Fruit fly (Drosophila melanogaster): Measurements from ENCODE around the gene Ugt301D1.

Ugt301D1 gene

DNA sequence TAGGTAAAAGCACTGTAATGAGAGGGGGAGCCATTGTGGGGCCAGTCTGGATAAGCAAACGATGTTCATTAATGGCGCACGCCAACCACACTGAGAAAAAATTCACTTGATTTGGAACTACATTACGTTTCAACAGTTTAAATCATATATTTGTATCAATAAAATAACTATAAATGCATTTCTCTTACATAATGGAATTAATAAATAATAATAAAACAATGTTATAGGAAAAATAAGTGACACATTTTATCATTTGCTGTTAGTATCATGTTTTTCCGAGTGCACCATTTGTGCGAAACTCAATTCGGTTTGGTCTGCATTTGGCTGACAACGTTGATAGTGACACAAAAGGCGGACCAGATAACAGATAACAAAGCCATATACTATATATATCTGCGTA, 39.4 kb downstream of the Ugt301D1 start:
- TF ChIP-seq Sin3A (optimal IDR thresholded peaks at IDR 0.05) = no peak
- no peak for TF ChIP-seq psq (optimal IDR thresholded peaks at IDR 0.05)
- no peak for TF ChIP-seq h (optimal IDR thresholded peaks at IDR 0.05)
- TF ChIP-seq insv (optimal IDR thresholded peaks at IDR 0.05) = no peak
- no peak for TF ChIP-seq Myc (optimal IDR thresholded peaks at IDR 0.05)
- no peak for TF ChIP-seq ttk (optimal IDR thresholded peaks at IDR 0.05)

DNA sequence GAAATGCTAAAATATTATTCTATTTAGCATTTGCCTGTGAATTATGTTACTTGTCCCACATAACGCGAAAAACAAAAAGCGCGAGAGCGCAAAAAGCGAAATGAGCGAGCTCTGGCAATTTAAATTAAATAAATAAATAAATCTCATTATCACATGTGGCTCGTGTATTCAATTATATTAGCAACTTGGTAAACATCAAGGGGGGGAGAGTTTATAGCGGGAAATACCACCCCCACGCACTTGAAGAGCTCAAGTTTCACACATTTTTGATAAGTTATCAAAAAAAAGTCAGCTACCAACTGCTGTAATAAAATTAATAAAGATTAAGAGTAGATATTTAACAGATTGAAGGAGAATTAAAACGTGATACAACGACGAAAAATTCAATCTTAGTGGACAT, 40.1 kb downstream of the Ugt301D1 start:
- TF ChIP-seq Sin3A (optimal IDR thresholded peaks at IDR 0.05) (no peak), psq (optimal IDR thresholded peaks at IDR 0.05) (no peak)

DNA sequence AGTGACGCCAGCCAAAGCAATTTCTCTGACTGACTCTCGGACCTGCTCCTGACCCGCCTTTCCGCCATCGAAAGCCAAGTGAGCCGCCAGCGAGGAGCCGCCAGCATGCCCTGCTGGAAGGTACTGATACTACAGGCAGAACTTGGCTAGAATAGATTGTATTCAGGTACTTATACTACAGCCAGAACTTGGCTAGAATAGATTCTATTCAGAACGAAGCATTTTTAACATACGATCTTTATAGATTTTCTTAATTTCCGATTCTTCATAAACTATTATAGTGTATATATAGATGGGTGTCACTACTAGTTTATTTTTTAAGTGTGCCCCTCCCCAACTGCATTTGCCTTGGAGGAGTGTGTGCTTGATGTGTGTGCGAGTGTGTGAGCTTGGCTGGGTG, 44.8 kb downstream of the Ugt301D1 start:
- TF ChIP-seq ttk (optimal IDR thresholded peaks at IDR 0.05) = no peak
- TF ChIP-seq Myc (optimal IDR thresholded peaks at IDR 0.05) = no peak
- TF ChIP-seq Sin3A (optimal IDR thresholded peaks at IDR 0.05) = no peak
- TF ChIP-seq insv (optimal IDR thresholded peaks at IDR 0.05) = no peak
- no peak for TF ChIP-seq h (optimal IDR thresholded peaks at IDR 0.05)
- TF ChIP-seq psq (optimal IDR thresholded peaks at IDR 0.05) = no peak

DNA sequence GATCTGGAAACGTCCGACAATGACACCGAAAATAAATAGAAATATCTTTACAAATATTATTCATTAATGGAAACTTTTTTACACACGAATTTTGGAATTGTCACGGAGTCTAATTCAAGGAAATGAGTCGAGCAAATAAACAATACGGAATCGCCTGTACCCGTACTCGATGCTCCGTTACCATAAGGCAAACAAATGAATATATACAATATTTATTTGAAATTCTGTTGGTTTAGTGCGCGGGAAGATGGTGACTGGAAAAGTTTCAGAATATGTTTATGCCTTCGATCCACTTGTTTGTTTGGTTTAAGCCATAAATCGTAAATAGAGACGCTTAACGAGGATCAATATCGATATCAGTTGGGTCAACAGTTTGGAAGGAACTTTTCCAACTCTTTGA, 47.0 kb downstream of the Ugt301D1 start:
- TF ChIP-seq h (optimal IDR thresholded peaks at IDR 0.05) (no peak), ttk (optimal IDR thresholded peaks at IDR 0.05) (no peak)

DNA sequence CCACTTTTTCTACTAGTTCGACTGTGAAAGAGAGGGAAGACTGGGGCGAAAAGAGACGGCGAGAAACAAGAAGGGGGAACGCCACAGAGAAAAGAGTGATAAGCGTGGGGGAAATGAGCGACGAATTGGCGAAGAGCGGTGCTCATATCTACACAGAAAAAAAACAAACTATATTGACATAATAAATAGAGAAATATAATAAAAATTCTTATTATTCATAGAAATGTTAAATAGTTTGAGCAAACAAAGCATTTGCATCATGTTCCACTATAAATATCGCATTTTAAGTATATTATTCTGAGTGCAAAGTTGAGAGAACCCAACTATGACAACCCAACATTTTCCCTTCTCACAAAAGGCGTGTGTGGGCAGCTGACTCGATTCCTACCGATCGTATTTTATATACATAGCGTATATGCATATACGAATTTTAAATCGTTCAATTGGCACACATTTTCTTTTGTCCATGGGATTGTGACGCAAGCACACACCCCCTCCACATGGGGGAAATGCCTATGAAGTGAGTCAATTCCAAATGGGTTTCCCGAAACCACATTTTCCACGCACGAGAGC, 48.7 kb downstream of the Ugt301D1 start:
- TF ChIP-seq Myc (optimal IDR thresholded peaks at IDR 0.05) (no peak), psq (optimal IDR thresholded peaks at IDR 0.05) (no peak), h (optimal IDR thresholded peaks at IDR 0.05) (no peak), Sin3A (optimal IDR thresholded peaks at IDR 0.05) (no peak)

DNA sequence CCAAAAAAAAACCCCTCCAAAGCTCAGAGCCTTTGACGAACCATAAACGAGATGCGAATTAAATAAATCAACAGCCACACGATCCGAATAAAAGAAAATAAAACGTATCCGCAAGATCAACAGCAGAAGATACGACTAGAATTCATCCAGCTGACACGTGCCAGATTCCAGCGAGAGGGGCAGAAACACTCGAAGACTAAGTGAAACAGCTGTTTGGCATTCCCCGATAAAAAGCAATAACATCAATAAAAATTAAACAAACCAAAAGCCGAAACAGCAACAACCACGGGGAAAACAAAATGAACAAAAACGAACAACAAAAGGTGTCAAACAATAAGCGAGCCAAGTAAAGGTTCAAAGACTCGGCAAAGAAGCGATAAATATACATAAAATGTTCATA, 49.7 kb downstream of the Ugt301D1 start:
- no peak for TF ChIP-seq Myc (optimal IDR thresholded peaks at IDR 0.05)
- TF ChIP-seq h (optimal IDR thresholded peaks at IDR 0.05) = no peak
- no peak for TF ChIP-seq insv (optimal IDR thresholded peaks at IDR 0.05)
- TF ChIP-seq ttk (optimal IDR thresholded peaks at IDR 0.05) = no peak
- no peak for TF ChIP-seq Sin3A (optimal IDR thresholded peaks at IDR 0.05)
- TF ChIP-seq psq (optimal IDR thresholded peaks at IDR 0.05) = no peak

DNA sequence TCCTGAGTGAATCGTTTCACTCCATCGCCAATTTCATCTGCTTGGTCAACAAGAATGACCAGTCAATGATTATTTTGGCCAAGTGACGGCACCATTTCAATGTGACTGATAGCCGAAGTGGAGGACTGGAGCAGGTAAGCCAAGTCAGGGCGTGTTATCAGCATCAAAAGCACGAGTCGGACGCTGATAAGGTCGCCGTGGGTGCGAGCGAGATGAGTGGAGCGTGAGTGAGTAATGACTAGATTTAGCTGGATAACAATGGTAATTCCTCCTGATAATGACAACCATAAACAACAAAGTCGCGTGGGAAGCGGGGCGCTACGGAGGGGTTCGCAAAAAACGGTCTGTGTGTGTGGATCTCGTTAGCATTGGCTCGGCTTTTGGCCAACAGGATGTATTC, 51.7 kb downstream of the Ugt301D1 start:
- TF ChIP-seq insv (optimal IDR thresholded peaks at IDR 0.05) (no peak), Sin3A (optimal IDR thresholded peaks at IDR 0.05) (no peak), h (optimal IDR thresholded peaks at IDR 0.05) (no peak), psq (optimal IDR thresholded peaks at IDR 0.05) (no peak), ttk (optimal IDR thresholded peaks at IDR 0.05) (no peak), Myc (optimal IDR thresholded peaks at IDR 0.05) (no peak)

DNA sequence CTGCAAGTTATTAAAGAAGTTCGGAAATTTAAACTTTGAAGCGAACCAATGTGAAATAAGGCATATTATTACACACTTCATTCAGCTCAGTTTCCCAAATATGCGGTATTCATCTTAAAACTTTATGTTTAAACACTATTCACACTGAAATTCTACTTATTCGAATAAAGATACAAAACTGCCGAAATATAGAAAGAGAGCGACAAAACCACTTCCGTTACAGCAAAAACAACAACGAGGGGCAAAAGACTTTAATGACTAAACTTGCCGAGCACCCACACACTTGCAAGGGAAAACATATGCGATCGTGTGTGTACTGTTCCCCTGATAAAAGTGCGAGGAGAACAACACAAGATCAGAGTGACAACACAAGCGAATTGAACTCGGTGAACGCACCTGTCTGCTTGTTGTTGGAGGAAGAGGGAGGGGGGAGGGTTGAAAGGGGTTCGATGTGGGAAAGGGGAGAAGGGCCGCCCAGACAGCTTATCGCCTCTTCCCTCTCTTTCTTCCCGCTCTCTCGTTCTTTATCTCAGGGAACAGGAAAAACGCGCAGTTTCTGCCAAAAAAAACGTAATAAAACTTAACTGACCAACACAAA, 52.3 kb downstream of the Ugt301D1 start:
- no peak for TF ChIP-seq insv (optimal IDR thresholded peaks at IDR 0.05)
- TF ChIP-seq Myc (optimal IDR thresholded peaks at IDR 0.05) = no peak
- no peak for TF ChIP-seq psq (optimal IDR thresholded peaks at IDR 0.05)
- no peak for TF ChIP-seq Sin3A (optimal IDR thresholded peaks at IDR 0.05)
- TF ChIP-seq h (optimal IDR thresholded peaks at IDR 0.05) = no peak
- no peak for TF ChIP-seq ttk (optimal IDR thresholded peaks at IDR 0.05)

DNA sequence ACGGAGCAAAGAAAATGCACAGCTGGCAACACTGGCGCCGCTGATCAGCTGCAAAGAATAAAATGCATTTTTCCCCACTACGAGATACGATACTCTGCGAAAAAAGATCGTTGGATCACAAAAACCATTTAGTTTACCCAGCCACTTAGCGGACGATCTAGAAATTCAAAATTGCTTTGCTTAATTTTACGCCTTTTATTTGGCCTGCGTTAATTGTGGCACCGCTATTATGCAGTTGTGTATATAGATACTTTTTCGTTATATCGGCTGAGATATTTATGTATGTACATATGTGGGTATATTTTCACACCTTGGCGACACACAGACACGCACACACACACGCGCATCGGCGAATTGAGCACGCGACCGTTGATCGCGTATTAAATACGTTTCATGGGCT, 53.2 kb downstream of the Ugt301D1 start:
- TF ChIP-seq ttk (optimal IDR thresholded peaks at IDR 0.05) = no peak

Measured in Kc167 (cell line).